Fruit fly (Drosophila melanogaster): ENCODE data around the gene CG4462.
A peak's percentile ranks its signal among the peaks of the same experiment; 100 is the strongest.

Gene CG4462

DNA sequence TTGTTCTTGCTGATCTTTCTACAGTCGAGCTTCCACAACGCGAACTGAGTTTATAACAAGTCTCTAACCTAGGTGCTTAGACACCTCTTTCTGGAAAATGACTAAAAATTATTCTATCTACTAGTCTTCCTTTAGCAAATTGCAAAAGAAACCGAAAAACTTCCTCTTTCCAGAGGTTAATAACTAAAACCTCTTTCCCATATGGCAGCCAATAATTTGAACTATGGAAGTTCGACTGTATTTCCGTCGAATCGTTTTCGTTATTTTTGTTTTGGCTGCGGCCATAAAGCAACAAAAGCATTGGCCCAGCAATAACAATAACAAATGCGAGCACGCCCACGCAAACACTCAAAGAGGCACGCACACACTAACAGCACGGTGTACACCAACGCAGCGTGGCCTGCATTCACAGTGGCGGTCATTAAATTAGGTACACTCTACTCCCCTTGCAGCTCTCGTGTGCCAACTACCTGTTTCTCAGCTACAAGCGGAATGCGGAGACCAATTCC is 44.7 kb downstream of the CG4462 start:
- peak; percentile 59 for TF ChIP-seq CG33017 (tag; optimal IDR thresholded peaks at IDR 0.05)
- TF ChIP-seq CG7045 (GFP tag; optimal IDR thresholded peaks at IDR 0.05): no peak
- TF ChIP-seq cic (GFP tag; optimal IDR thresholded peaks at IDR 0.05): no peak
- no peak for TF ChIP-seq cnc (optimal IDR thresholded peaks at IDR 0.05)
- TF ChIP-seq toe (GFP tag; optimal IDR thresholded peaks at IDR 0.05): no peak
- TF ChIP-seq CG14711 (tag; optimal IDR thresholded peaks at IDR 0.05): peak; percentile 35
- peak; percentile 52 for TF ChIP-seq CG12768 (GFP tag; optimal IDR thresholded peaks at IDR 0.05)
- peak; percentile 52 for TF ChIP-seq pad (GFP tag; optimal IDR thresholded peaks at IDR 0.05)
- peak; percentile 26 for TF ChIP-seq Crg-1 (GFP tag; optimal IDR thresholded peaks at IDR 0.05)
- peak; percentile 62 for TF ChIP-seq CG11617 (GFP tag; optimal IDR thresholded peaks at IDR 0.05)
- TF ChIP-seq CG7101 (tag; optimal IDR thresholded peaks at IDR 0.05): peak; percentile 66
- peak; percentile 11 for TF ChIP-seq tj (GFP tag; optimal IDR thresholded peaks at IDR 0.05)
- TF ChIP-seq Mnt (GFP tag; optimal IDR thresholded peaks at IDR 0.05): peak; percentile 61
- TF ChIP-seq bab1 (GFP tag; optimal IDR thresholded peaks at IDR 0.05): peak; percentile 74
- peak; percentile 18 for TF ChIP-seq CG1620 (GFP tag; optimal IDR thresholded peaks at IDR 0.05)
- TF ChIP-seq Hr96 (GFP tag; optimal IDR thresholded peaks at IDR 0.05): peak; percentile 37

DNA sequence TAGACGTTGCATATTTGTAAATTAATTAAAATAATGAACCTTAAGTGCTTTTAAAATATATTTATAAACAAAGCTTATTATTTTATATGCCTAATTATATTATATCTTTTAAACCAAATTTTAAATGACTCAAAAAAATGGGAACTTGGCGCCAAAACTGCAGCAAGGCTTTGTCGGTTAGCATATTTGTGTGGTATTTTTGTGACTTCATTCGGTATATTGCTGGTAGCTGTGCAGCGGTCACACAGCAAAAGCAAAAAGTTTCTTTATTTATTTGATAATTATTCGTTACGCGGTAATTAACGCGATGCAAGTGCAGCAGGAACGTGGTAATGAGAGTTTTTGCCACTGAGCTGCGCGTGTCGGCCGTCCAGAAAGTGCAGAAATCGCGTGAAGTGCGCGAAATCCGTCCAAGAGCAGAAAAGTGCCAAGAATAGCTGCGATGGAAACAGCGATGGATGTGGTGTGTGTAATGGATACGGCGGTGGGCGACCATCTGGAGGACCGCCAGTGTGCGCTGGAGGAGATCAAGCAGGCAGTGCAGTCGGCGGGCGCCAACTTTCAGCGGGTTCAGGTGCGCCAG is 45.6 kb downstream of the CG4462 start, which contains the start of gene Ask1:
Gene Ask1 (plus strand): TSS at position 250 of the 583 bp plus-strand sequence.
- TF ChIP-seq bab1 (GFP tag; optimal IDR thresholded peaks at IDR 0.05): peak; percentile 39
- no peak for TF ChIP-seq tj (GFP tag; optimal IDR thresholded peaks at IDR 0.05)

DNA sequence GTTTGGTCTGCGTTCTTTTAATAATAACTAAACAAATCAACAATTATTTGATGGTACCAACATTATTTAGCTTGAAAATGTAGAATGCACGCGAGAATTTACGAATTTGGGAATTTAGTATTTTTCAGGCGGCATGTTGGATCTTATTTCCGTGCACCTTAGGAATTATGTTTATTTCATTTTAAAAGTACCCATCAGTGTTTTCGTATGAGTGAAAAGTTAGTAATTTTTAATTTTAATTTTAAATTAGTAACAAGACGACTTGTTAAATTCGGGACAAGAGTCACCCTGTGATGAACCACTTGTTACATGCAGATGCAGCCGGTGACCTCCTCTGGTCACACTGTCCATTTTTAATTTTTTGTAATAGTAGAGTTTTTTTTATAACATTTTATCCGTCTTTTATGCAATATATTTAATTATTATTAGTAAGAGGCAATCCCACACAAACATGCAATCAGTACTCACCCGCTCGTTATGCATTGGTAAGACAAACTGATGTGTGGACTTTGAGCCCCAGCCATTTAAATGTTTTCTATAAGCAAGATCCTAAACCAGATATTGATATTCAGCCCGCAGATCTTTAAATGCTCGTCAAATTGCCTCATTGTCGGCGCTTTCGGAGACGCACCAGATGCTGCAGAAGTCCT is 47.6 kb downstream of the CG4462 start, which contains the start of the genes CG17186 and Arc42:
Gene CG17186 (minus strand): TSS at position 88 of the 650 bp plus-strand sequence.
Gene Arc42 (plus strand): TSS at position 311 of the 650 bp plus-strand sequence.
- TF ChIP-seq CG33017 (tag; optimal IDR thresholded peaks at IDR 0.05) (no peak), tj (GFP tag; optimal IDR thresholded peaks at IDR 0.05) (no peak), CG12768 (GFP tag; optimal IDR thresholded peaks at IDR 0.05) (peak; percentile 66), CG1620 (GFP tag; optimal IDR thresholded peaks at IDR 0.05) (peak; percentile 29), CG14711 (tag; optimal IDR thresholded peaks at IDR 0.05) (peak; percentile 33), CG7101 (tag; optimal IDR thresholded peaks at IDR 0.05) (no peak), toe (GFP tag; optimal IDR thresholded peaks at IDR 0.05) (no peak), CG11617 (GFP tag; optimal IDR thresholded peaks at IDR 0.05) (peak; percentile 28), Mnt (GFP tag; optimal IDR thresholded peaks at IDR 0.05) (peak; percentile 63), cnc (optimal IDR thresholded peaks at IDR 0.05) (no peak), Clk (GFP tag; optimal IDR thresholded peaks at IDR 0.05) (no peak), kay (GFP tag; ENCODE audit: borderline replicate concordance) (no peak), CG7045 (GFP tag; optimal IDR thresholded peaks at IDR 0.05) (no peak), pad (GFP tag; optimal IDR thresholded peaks at IDR 0.05) (peak; percentile 6), Crg-1 (GFP tag; optimal IDR thresholded peaks at IDR 0.05) (peak; percentile 20), Hr96 (GFP tag; optimal IDR thresholded peaks at IDR 0.05) (no peak), cic (GFP tag; optimal IDR thresholded peaks at IDR 0.05) (no peak), bab1 (GFP tag; optimal IDR thresholded peaks at IDR 0.05) (peak; percentile 62), CG5204 (GFP tag; optimal IDR thresholded peaks at IDR 0.05) (no peak), ovo (GFP tag; optimal IDR thresholded peaks at IDR 0.05) (no peak)

DNA sequence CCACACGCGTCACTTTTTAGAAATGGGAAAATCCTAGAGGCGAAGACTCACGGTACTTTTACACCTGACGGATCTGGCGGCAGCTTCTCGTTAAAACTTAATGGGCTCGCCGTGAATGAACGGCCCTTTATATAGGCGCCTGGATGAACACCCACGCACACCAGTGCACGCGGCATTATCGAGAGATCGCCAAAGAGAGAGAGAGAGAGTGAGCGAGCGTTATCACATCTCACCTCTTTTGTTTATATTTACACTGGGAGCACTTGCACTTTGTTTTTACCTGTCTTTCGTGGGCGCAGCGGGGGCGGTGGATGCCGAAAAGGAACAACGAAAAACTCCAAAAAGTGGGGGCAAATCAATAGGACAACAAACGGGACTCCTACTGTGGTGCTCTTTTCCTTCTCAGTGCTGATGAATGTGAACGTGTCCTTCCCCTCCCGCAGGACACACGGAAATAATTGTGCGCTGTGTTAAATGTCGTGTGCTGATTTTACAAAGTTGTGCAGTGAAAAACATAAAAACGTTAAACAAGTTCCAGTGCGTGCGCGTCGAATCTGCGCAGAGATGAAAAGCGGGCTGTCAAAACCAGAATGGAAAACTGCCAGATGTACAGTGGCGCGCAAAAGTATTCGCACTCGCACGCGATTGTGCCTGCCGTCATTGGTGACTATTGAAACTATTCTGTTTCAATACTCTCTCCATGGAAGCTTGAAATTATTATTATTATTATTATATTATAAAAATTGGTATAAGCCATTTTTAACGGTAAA is 49.9 kb downstream of the CG4462 start, which contains the start of gene Mrp5:
Gene Mrp5 (minus strand): TSS at position 561 of the 770 bp plus-strand sequence.
- TF ChIP-seq cic (GFP tag; optimal IDR thresholded peaks at IDR 0.05) (peak; percentile 61), Mnt (GFP tag; optimal IDR thresholded peaks at IDR 0.05) (no peak), Hr96 (GFP tag; optimal IDR thresholded peaks at IDR 0.05) (peak; percentile 30), CG12768 (GFP tag; optimal IDR thresholded peaks at IDR 0.05) (peak; percentile 56), pad (GFP tag; optimal IDR thresholded peaks at IDR 0.05) (peak; percentile 42)

DNA sequence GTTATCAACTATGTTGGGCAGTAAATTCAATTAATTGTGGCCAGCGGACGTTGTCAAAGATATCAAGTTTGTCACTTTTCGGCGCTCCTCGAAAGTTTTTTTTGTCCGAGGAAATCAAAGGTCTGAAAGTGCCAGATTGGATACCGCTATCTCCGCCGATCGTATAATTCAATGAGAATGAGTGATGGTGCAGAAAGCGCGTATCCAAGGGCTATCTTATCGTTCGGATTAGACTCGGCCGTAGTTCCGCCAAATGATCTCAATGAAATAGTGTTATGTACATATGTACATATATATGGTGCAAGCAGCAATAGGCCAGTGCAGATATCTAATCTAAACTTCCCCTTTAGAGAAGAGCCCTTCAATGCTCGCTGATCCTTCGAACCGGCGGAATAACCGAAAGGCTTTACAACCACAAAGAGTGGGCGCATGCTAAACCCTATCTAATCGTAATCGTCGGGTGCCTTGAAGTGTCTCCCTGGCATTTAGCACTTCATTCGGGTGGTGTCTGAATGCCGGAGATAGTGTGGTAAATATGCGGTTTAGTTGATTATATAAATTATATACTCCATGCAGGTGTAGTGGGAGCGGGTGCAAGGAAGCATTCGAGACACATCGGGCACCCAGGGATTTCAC is 52.0 kb downstream of the CG4462 start:
- peak; percentile 2 for TF ChIP-seq Mnt (GFP tag; optimal IDR thresholded peaks at IDR 0.05)
- no peak for TF ChIP-seq CG33017 (tag; optimal IDR thresholded peaks at IDR 0.05)
- TF ChIP-seq Crg-1 (GFP tag; optimal IDR thresholded peaks at IDR 0.05): peak; percentile 8
- TF ChIP-seq CG14711 (tag; optimal IDR thresholded peaks at IDR 0.05): no peak
- TF ChIP-seq cic (GFP tag; optimal IDR thresholded peaks at IDR 0.05): peak; percentile 90

All from whole organism, adult.